Worm (Caenorhabditis elegans) whole organism, mixed stage, embryonic: ENCODE measurements around the gene F53F4.2.

Experiments
- M03D4.4 ChIP-seq: sonication (generic microtip); optimal IDR thresholded peaks from 2 replicates; lab custom pipeline; 2017; ENCODE audit warnings: mild to moderate bottlenecking, missing genetic modification characterization, missing compliant biosample characterization
- bed-3 ChIP-seq: fragments of 200-800 bp; sonication (Bioruptor generic); optimal IDR thresholded peaks from 3 replicates; lab custom pipeline; 2018; ENCODE audit warnings: mild to moderate bottlenecking, missing genetic modification characterization, moderate library complexity, missing compliant biosample characterization
- blmp-1 ChIP-seq: fragments of 150-350 bp; optimal IDR thresholded peaks from 2 replicates; lab custom pipeline; 2014; ENCODE audit warnings: missing biosample characterization, missing genetic modification characterization
- ceh-39 ChIP-seq: fragments of 150-350 bp; optimal IDR thresholded peaks from 2 replicates; lab custom pipeline; 2014; ENCODE audit warnings: missing biosample characterization, missing genetic modification characterization
- ceh-43 ChIP-seq: fragments of 200-800 bp; sonication (Bioruptor generic); optimal IDR thresholded peaks from 2 replicates; lab custom pipeline; 2018; ENCODE audit warnings: mild to moderate bottlenecking, missing genetic modification characterization, moderate library complexity, missing compliant biosample characterization
- ceh-83 ChIP-seq: fragments of 200-800 bp; sonication (Bioruptor generic); optimal IDR thresholded peaks from 2 replicates; lab custom pipeline; 2018; ENCODE audit warnings: mild to moderate bottlenecking, missing genetic modification characterization, missing compliant biosample characterization
- ces-1 ChIP-seq: fragments of 150-350 bp; optimal IDR thresholded peaks from 2 replicates; lab custom pipeline; 2014; ENCODE audit warnings: missing biosample characterization, missing genetic modification reagents, missing genetic modification characterization
- cnd-1 ChIP-seq: fragments of 200-800 bp; sonication (Bioruptor generic); optimal IDR thresholded peaks from 2 replicates; lab custom pipeline; 2018; ENCODE audit warnings: mild to moderate bottlenecking, missing genetic modification characterization, missing compliant biosample characterization
- drap-1 ChIP-seq: fragments of 200-800 bp; sonication (Bioruptor generic); optimal IDR thresholded peaks from 3 replicates; lab custom pipeline; 2018; ENCODE audit warnings: mild to moderate bottlenecking, missing genetic modification characterization, missing compliant biosample characterization
- elt-1 ChIP-seq: sonication (generic microtip); optimal IDR thresholded peaks from 2 replicates; lab custom pipeline; 2017; ENCODE audit warnings: missing genetic modification characterization, mild to moderate bottlenecking, missing compliant biosample characterization, antibody characterized with exemption, moderate library complexity, borderline replicate concordance; ENCODE audit not compliant: insufficient read depth
- elt-3 ChIP-seq: fragments of 150-350 bp; optimal IDR thresholded peaks from 2 replicates; lab custom pipeline; 2014; ENCODE audit warnings: missing biosample characterization, missing genetic modification characterization
- flh-1 ChIP-seq: fragments of 200-800 bp; sonication (Bioruptor generic); optimal IDR thresholded peaks from 2 replicates; lab custom pipeline; 2018; ENCODE audit warnings: mild to moderate bottlenecking, missing genetic modification characterization, moderate library complexity, missing compliant biosample characterization
- ham-2 ChIP-seq: fragments of 200-800 bp; sonication (Bioruptor generic); optimal IDR thresholded peaks from 2 replicates; lab custom pipeline; 2018; ENCODE audit warnings: mild to moderate bottlenecking, missing genetic modification characterization, missing compliant biosample characterization
- hlh-1 ChIP-seq: fragments of 150-350 bp; optimal IDR thresholded peaks from 2 replicates; lab custom pipeline; 2014; ENCODE audit warnings: missing biosample characterization, missing genetic modification reagents, missing genetic modification characterization
- lin-13 ChIP-seq: fragments of 150-350 bp; optimal IDR thresholded peaks from 2 replicates; lab custom pipeline; 2014; ENCODE audit warnings: missing biosample characterization, missing genetic modification characterization
- lin-32 ChIP-seq: fragments of 200-800 bp; sonication (Bioruptor generic); optimal IDR thresholded peaks from 2 replicates; lab custom pipeline; 2018; ENCODE audit warnings: mild to moderate bottlenecking, missing genetic modification characterization, missing compliant biosample characterization
- lsy-2 ChIP-seq: fragments of 150-350 bp; optimal IDR thresholded peaks from 2 replicates; lab custom pipeline; 2014; ENCODE audit warnings: missing biosample characterization, missing genetic modification characterization
- mep-1 ChIP-seq: fragments of 150-350 bp; optimal IDR thresholded peaks from 2 replicates; lab custom pipeline; 2017; ENCODE audit warnings: missing biosample characterization, missing genetic modification reagents, missing genetic modification characterization, inconsistent platforms
- mls-2 ChIP-seq: sonication (generic microtip); optimal IDR thresholded peaks from 2 replicates; lab custom pipeline; 2016; ENCODE audit warnings: mild to moderate bottlenecking, missing genetic modification characterization, moderate library complexity, missing compliant biosample characterization
- nhr-12 ChIP-seq: fragments of 150-350 bp; optimal IDR thresholded peaks from 2 replicates; lab custom pipeline; 2014; ENCODE audit warnings: missing biosample characterization, missing genetic modification characterization
- nhr-2 ChIP-seq: fragments of 150-350 bp; optimal IDR thresholded peaks from 2 replicates; lab custom pipeline; 2014; ENCODE audit warnings: missing biosample characterization, missing genetic modification characterization
- nhr-237 ChIP-seq: fragments of 150-350 bp; optimal IDR thresholded peaks from 2 replicates; lab custom pipeline; 2014; ENCODE audit warnings: missing biosample characterization, missing genetic modification characterization
- nhr-28 ChIP-seq: fragments of 150-350 bp; optimal IDR thresholded peaks from 2 replicates; lab custom pipeline; 2014; ENCODE audit warnings: missing biosample characterization, missing genetic modification characterization
- nhr-76 ChIP-seq: sonication (generic microtip); optimal IDR thresholded peaks from 2 replicates; lab custom pipeline; 2017; ENCODE audit warnings: missing biosample characterization, missing genetic modification characterization
- pha-4 ChIP-seq: fragments of 150-350 bp; optimal IDR thresholded peaks from 2 replicates; lab custom pipeline; 2018; ENCODE audit warnings: missing biosample characterization, missing genetic modification reagents, missing genetic modification characterization
- sem-2 ChIP-seq: fragments of 200-800 bp; sonication (Bioruptor generic); optimal IDR thresholded peaks from 2 replicates; lab custom pipeline; 2018; ENCODE audit warnings: mild to moderate bottlenecking, missing genetic modification characterization, missing compliant biosample characterization
- snpc-4 ChIP-seq: fragments of 150-350 bp; optimal IDR thresholded peaks from 2 replicates; lab custom pipeline; 2014; ENCODE audit warnings: missing biosample characterization, missing genetic modification characterization
- sptf-1 ChIP-seq: sonication (generic microtip); optimal IDR thresholded peaks from 2 replicates; lab custom pipeline; 2017; ENCODE audit warnings: mild to moderate bottlenecking, missing genetic modification characterization, moderate library complexity, missing compliant biosample characterization
- tbx-8 ChIP-seq: fragments of 200-800 bp; sonication (Bioruptor generic); optimal IDR thresholded peaks from 2 replicates; lab custom pipeline; 2018; ENCODE audit warnings: mild to moderate bottlenecking, missing genetic modification characterization, moderate library complexity, missing compliant biosample characterization
- unc-120 ChIP-seq: sonication (generic microtip); optimal IDR thresholded peaks from 2 replicates; lab custom pipeline; 2017; ENCODE audit warnings: missing genetic modification characterization, missing compliant biosample characterization; ENCODE audit not compliant: poor library complexity, severe bottlenecking
- unc-39 ChIP-seq: fragments of 150-350 bp; optimal IDR thresholded peaks from 2 replicates; lab custom pipeline; 2014; ENCODE audit warnings: missing biosample characterization, missing genetic modification characterization
- unc-62 ChIP-seq: fragments of 150-350 bp; optimal IDR thresholded peaks from 2 replicates; lab custom pipeline; 2014; ENCODE audit warnings: missing biosample characterization, missing genetic modification reagents, missing genetic modification characterization
- zip-8 ChIP-seq: fragments of 150-350 bp; optimal IDR thresholded peaks from 2 replicates; lab custom pipeline; 2014; ENCODE audit warnings: missing biosample characterization, missing genetic modification characterization
- ztf-11 ChIP-seq: fragments of 150-350 bp; optimal IDR thresholded peaks from 2 replicates; lab custom pipeline; 2014; ENCODE audit warnings: missing biosample characterization, missing genetic modification characterization

The F53F4.2 gene

DNA sequence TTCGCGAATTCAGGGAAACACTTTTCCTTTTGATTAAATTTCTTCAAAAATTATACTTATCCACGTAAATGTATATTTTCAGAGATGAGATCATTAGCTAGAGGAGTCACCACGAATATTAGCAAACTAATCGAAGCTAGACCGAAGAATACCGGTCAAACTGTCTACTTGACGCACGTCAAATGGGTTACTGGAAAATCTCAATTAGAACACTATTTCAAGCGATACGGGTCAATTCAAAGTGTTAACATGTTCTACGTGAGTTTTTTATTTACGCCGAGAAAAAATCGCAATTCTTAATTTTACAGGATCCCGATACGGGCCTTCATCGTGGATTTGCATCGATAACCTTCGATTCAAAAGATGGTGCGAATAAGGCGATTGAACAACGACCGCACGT, 23.6 kb downstream of the F53F4.2 start, which contains the start of gene slrp-1:
Gene slrp-1 (plus strand): TSS at position 83 of the 400 bp plus-strand sequence.
- no peak for TF ChIP-seq sem-2 (GFP tag; lab: Kevin White, UChicago)
- TF ChIP-seq lin-32 (GFP tag; lab: Kevin White, UChicago), result no peak
- TF ChIP-seq M03D4.4 (tag; lab: Kevin White, UChicago), result no peak
- TF ChIP-seq bed-3 (GFP tag; lab: Kevin White, UChicago), result no peak
- no peak for TF ChIP-seq unc-39 (tag; lab: Kevin White, UChicago)
- no peak for TF ChIP-seq ceh-43 (GFP tag; lab: Kevin White, UChicago)
- TF ChIP-seq hlh-1 (tag; lab: Kevin White, UChicago), result no peak
- no peak for TF ChIP-seq ceh-39 (tag; lab: Kevin White, UChicago)
- TF ChIP-seq elt-3 (tag; lab: Kevin White, UChicago), result no peak
- no peak for TF ChIP-seq nhr-237 (tag; lab: Kevin White, UChicago)
- TF ChIP-seq tbx-8 (GFP tag; lab: Kevin White, UChicago), result no peak
- no peak for TF ChIP-seq lsy-2 (tag; lab: Kevin White, UChicago)
- no peak for TF ChIP-seq lin-13 (tag; lab: Kevin White, UChicago)
- TF ChIP-seq nhr-12 (tag; lab: Kevin White, UChicago), result no peak
- TF ChIP-seq cnd-1, result no peak
- TF ChIP-seq elt-1 (tag; lab: Kevin White, UChicago), result no peak
- no peak for TF ChIP-seq ceh-83 (GFP tag; lab: Kevin White, UChicago)
- no peak for TF ChIP-seq flh-1 (GFP tag; lab: Kevin White, UChicago)
- no peak for TF ChIP-seq ztf-11 (tag; lab: Kevin White, UChicago)

DNA sequence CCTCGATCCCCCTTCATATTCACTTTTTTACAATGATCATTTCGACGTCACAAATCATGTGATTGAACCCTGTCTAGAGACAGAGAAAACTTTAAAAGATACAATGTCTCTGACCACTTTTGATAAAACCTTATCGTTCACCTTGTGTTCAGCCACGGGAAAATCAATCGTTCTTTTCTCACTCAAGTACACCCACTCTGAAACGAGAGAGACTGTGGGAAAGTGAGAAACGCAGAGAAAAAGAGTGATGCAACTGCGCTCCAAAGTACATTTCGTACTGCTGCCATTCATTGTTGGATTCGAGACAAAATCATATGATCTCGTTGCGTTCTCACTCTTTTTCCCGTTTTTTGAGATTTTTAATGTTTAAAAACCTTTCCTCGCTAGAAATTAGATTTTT, 24.2 kb downstream of the F53F4.2 start:
- TF ChIP-seq tbx-8 (GFP tag; lab: Kevin White, UChicago) (no peak), ceh-43 (GFP tag; lab: Kevin White, UChicago) (no peak), ceh-83 (GFP tag; lab: Kevin White, UChicago) (no peak), nhr-237 (tag; lab: Kevin White, UChicago) (peak; percentile 57), pha-4 (peak; percentile 54), lsy-2 (tag; lab: Kevin White, UChicago) (peak; percentile 25), hlh-1 (tag; lab: Kevin White, UChicago) (peak; percentile 71), ces-1 (GFP tag; lab: Kevin White, UChicago) (peak; percentile 47), blmp-1 (tag; lab: Kevin White, UChicago) (no peak), unc-62 (GFP tag; lab: Kevin White, UChicago) (peak; percentile 20), ceh-39 (tag; lab: Kevin White, UChicago) (peak; percentile 6), mep-1 (tag; lab: Kevin White, UChicago) (peak; percentile 79)
- TF ChIP-seq, all 35 proteins: peak for 8

DNA sequence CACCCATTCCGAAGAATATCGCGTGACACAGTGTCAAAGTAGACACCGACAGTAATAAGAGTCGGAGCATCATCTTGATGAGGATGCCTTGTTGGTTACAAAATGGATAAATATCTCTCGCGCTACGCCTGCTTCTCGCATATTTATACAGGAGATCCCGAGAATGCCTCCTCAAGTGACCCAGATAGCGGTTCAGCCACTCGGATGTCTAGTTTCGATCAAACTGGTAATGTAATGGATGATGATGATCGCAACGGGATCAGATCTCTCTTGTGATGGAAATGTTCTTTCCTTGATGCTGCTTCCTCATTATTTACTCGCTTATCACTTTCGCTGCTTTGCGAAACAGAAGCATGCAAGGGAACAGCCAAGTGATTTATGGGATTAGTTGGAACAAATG, 25.6 kb downstream of the F53F4.2 start, which contains the start of gene grl-17:
Gene grl-17 (minus strand): TSS at position 101 of the 400 bp plus-strand sequence.
- TF ChIP-seq unc-39 (tag; lab: Kevin White, UChicago) (no peak), ham-2 (GFP tag; lab: Kevin White, UChicago) (no peak), lin-32 (GFP tag; lab: Kevin White, UChicago) (no peak), nhr-2 (no peak), drap-1 (GFP tag; lab: Kevin White, UChicago) (no peak), cnd-1 (no peak), snpc-4 (tag; lab: Kevin White, UChicago) (no peak), nhr-76 (no peak), M03D4.4 (tag; lab: Kevin White, UChicago) (no peak), sptf-1 (tag; lab: Kevin White, UChicago) (no peak), unc-120 (no peak), zip-8 (tag; lab: Kevin White, UChicago) (no peak), pha-4 (no peak), ceh-43 (GFP tag; lab: Kevin White, UChicago) (no peak), blmp-1 (tag; lab: Kevin White, UChicago) (no peak), nhr-28 (tag; lab: Kevin White, UChicago) (no peak), elt-1 (tag; lab: Kevin White, UChicago) (no peak), unc-62 (GFP tag; lab: Kevin White, UChicago) (no peak)

- TF ChIP-seq cnd-1 (no peak), nhr-12 (tag; lab: Kevin White, UChicago) (no peak), unc-39 (tag; lab: Kevin White, UChicago) (no peak), M03D4.4 (tag; lab: Kevin White, UChicago) (no peak), mls-2 (tag; lab: Kevin White, UChicago) (no peak), ces-1 (GFP tag; lab: Kevin White, UChicago) (no peak), mep-1 (tag; lab: Kevin White, UChicago) (no peak), elt-3 (tag; lab: Kevin White, UChicago) (no peak), sem-2 (GFP tag; lab: Kevin White, UChicago) (no peak), ceh-39 (tag; lab: Kevin White, UChicago) (no peak), ham-2 (GFP tag; lab: Kevin White, UChicago) (no peak)
Observed at ce11 chrV:13562748-13563147, 26.6 kb downstream of the F53F4.2 start.
